Fruit fly (Drosophila melanogaster): Measurements from ENCODE around the gene Cpr67B.
A peak's percentile ranks its signal among the peaks of the same experiment; 100 is the strongest.

Cpr67B gene

dm6 chr3L:9441907-9442479 is 37.4 kb downstream of the Cpr67B start, which contains the start of the genes Bet3 and Nf-YA (continued):
- TF ChIP-seq bigmax (GFP tag; optimal IDR thresholded peaks at IDR 0.05) (peak; percentile 89), ftz-f1 (GFP tag; optimal IDR thresholded peaks at IDR 0.05) (no peak), zen (tag; optimal IDR thresholded peaks at IDR 0.05) (peak; percentile 31), HLH4C (GFP tag; IDR thresholded peaks at IDR 0.05; ENCODE audit: partially characterized antibody) (peak; percentile 69), CG6765 (GFP tag; optimal IDR thresholded peaks at IDR 0.05) (no peak), slbo (GFP tag; IDR thresholded peaks at IDR 0.05) (peak; percentile 88), luna (GFP tag; optimal IDR thresholded peaks at IDR 0.05) (peak; percentile 77), Dfd (GFP tag; optimal IDR thresholded peaks at IDR 0.05) (no peak), CG4820 (GFP tag; optimal IDR thresholded peaks at IDR 0.05) (peak; percentile 14), Six4 (GFP tag; optimal IDR thresholded peaks at IDR 0.05) (no peak), CG12744 (GFP tag; optimal IDR thresholded peaks at IDR 0.05) (peak; percentile 21), CG12391 (tag; optimal IDR thresholded peaks at IDR 0.05) (peak; percentile 71), sob (GFP tag; IDR thresholded peaks at IDR 0.05) (peak; percentile 62), CG1602 (GFP tag; optimal IDR thresholded peaks at IDR 0.05) (peak; percentile 2), nerfin-2 (GFP tag; IDR thresholded peaks at IDR 0.05; ENCODE audit: partially characterized antibody) (peak; percentile 72), Ptx1 (GFP tag; IDR thresholded peaks at IDR 0.05) (peak; percentile 53; the same call in 1 of the 2 replicates), Dll (GFP tag; IDR thresholded peaks at IDR 0.05; ENCODE audit: partially characterized antibody) (peak; percentile 90), her (GFP tag; optimal IDR thresholded peaks at IDR 0.05) (peak; percentile 36), CG15073 (GFP tag; optimal IDR thresholded peaks at IDR 0.05) (no peak), kni (GFP tag; optimal IDR thresholded peaks at IDR 0.05) (no peak), CG9437 (GFP tag; optimal IDR thresholded peaks at IDR 0.05) (no peak), Bdp1 (GFP tag; optimal IDR thresholded peaks at IDR 0.05) (peak; percentile 0), hbn (GFP tag; IDR thresholded peaks at IDR 0.05; ENCODE audit: partially characterized antibody) (peak; percentile 87), CG17359 (tag; optimal IDR thresholded peaks at IDR 0.05) (peak; percentile 9), shn (GFP tag; optimal IDR thresholded peaks at IDR 0.05) (peak; percentile 29)

dm6 chr3L:9442625-9443282 is 38.2 kb downstream of the Cpr67B start, which contains the start of gene Srg3:
Gene Srg3 (plus strand): TSS chr3L:9443232.
- no peak for TF ChIP-seq ttk (GFP tag; IDR thresholded peaks at IDR 0.05)
- TF ChIP-seq CG8290 (GFP tag; optimal IDR thresholded peaks at IDR 0.05), result no peak
- peak in 1 of 2 experiments; percentile 43 for TF ChIP-seq CG8290 (tag; optimal IDR thresholded peaks at IDR 0.05)
- peak; percentile 60 for TF ChIP-seq slbo (GFP tag; IDR thresholded peaks at IDR 0.05)
- peak; percentile 7 for TF ChIP-seq row (GFP tag; IDR thresholded peaks at IDR 0.05)
- TF ChIP-seq CTCF (GFP tag; optimal IDR thresholded peaks at IDR 0.05), result peak; percentile 1
- TF ChIP-seq CG14441 (GFP tag; IDR thresholded peaks at IDR 0.05), result no peak
- no peak for TF ChIP-seq CG17328 (GFP tag; IDR thresholded peaks at IDR 0.05)
- no peak for TF ChIP-seq ssp (GFP tag; IDR thresholded peaks at IDR 0.05)
- TF ChIP-seq Oaz (GFP tag; IDR thresholded peaks at IDR 0.05), result 0 out of 2 replicates have a peak, but pooled peaks have one; percentile 12
- TF ChIP-seq CG9817 (tag; optimal IDR thresholded peaks at IDR 0.05), result no peak
- no peak for TF ChIP-seq CG32532 (GFP tag; IDR thresholded peaks at IDR 0.05)
- TF ChIP-seq CG9932 (GFP tag; IDR thresholded peaks at IDR 0.05), result peak; percentile 47
- no peak for TF ChIP-seq Camta (GFP tag; optimal IDR thresholded peaks at IDR 0.05)
- TF ChIP-seq CG11504 (tag; optimal IDR thresholded peaks at IDR 0.05), result peak; percentile 6
- peak; percentile 43 for TF ChIP-seq Med (GFP tag)
- peak; percentile 6 for TF ChIP-seq ems (GFP tag; optimal IDR thresholded peaks at IDR 0.05)
- no peak for TF ChIP-seq Dref (GFP tag; IDR thresholded peaks at IDR 0.05)
- TF ChIP-seq CG18011 (GFP tag; optimal IDR thresholded peaks at IDR 0.05), result peak; percentile 13
- TF ChIP-seq Elba2 (GFP tag; optimal IDR thresholded peaks at IDR 0.05), result peak; percentile 86
- no peak for TF ChIP-seq Ssrp (tag; optimal IDR thresholded peaks at IDR 0.05)
- TF ChIP-seq lbe (GFP tag; optimal IDR thresholded peaks at IDR 0.05), result no peak
- TF ChIP-seq CG10543 (GFP tag; optimal IDR thresholded peaks at IDR 0.05), result no peak
- peak; percentile 11; the same call in 1 of the 2 replicates for TF ChIP-seq esg (GFP tag; conservative IDR thresholded peaks at IDR 0.05)
- TF ChIP-seq hkb (optimal IDR thresholded peaks at IDR 0.05), result peak; percentile 53
- 0 out of 2 replicates have a peak, but pooled peaks have one; percentile 6 for TF ChIP-seq hkb (GFP tag; IDR thresholded peaks at IDR 0.05)
- TF ChIP-seq CG12104 (GFP tag; optimal IDR thresholded peaks at IDR 0.05), result no peak
